Worm (Caenorhabditis elegans) whole organism, L3 larva: Measurements from ENCODE around the gene clec-42.

Experiments
- aly-2 ChIP-seq: fragments of 150-350 bp; optimal IDR thresholded peaks from 2 replicates; lab custom pipeline; 2014; ENCODE audit warnings: missing biosample characterization, missing genetic modification characterization
- egl-27 ChIP-seq: sonication (generic microtip); optimal IDR thresholded peaks from 4 replicates; lab custom pipeline; 2017; ENCODE audit warnings: missing biosample characterization, missing genetic modification reagents, missing genetic modification characterization
- lin-15B ChIP-seq: fragments of 150-350 bp; optimal IDR thresholded peaks from 2 replicates; lab custom pipeline; 2014; ENCODE audit warnings: missing biosample characterization, missing genetic modification characterization
- mml-1 ChIP-seq: fragments of 150-350 bp; sonication (generic microtip); optimal IDR thresholded peaks from 3 replicates; lab custom pipeline; 2014; ENCODE audit warnings: missing biosample characterization, missing genetic modification characterization
- nfya-1 ChIP-seq: sonication (generic microtip); optimal IDR thresholded peaks from 2 replicates; lab custom pipeline; 2017; ENCODE audit warnings: missing genetic modification characterization, mild to moderate bottlenecking, missing compliant biosample characterization, antibody characterized with exemption, moderate library complexity; ENCODE audit not compliant: insufficient read depth
- nhr-28 ChIP-seq: fragments of 150-350 bp; optimal IDR thresholded peaks from 2 replicates; lab custom pipeline; 2014; ENCODE audit warnings: missing biosample characterization, missing genetic modification characterization
- nhr-77 ChIP-seq: fragments of 150-350 bp; optimal IDR thresholded peaks from 2 replicates; lab custom pipeline; 2014; ENCODE audit warnings: missing biosample characterization, missing genetic modification characterization

DNA sequence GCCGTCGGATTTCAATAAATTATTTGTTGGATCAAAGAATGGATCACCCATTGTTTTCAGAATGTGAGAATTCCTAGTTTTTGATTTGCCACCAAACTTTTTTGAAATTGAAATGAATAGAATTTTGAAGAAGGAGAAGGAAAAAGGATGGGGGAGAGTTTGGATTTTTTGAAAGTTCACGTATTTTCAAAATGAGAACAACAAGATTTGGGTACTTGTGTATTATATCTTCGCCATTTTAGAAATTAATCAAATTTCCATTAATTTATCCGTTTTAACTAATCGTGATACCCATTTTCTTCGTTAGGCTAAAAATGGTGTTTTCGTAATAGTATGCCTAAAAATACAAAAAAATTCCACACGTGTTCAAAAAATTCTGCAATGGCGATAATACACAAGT is 19.6 kb upstream of the clec-42 start, which contains the start of gene C14A6.8:
- no peak for TF ChIP-seq egl-27
- no peak for TF ChIP-seq aly-2 (tag; lab: Kevin White, UChicago)
- no peak for TF ChIP-seq nfya-1
- TF ChIP-seq mml-1 (tag; lab: Kevin White, UChicago): no peak
- TF ChIP-seq lin-15B (tag; lab: Kevin White, UChicago): no peak
- TF ChIP-seq nhr-28: no peak
- TF ChIP-seq nhr-77 (tag; lab: Kevin White, UChicago): no peak
